Fruit fly (Drosophila melanogaster) whole organism, embryonic: ENCODE measurements around the gene CG5861.

Experiments
- CG10321 ChIP-seq: fragments of 200-800 bp; sonication (Bioruptor generic); IDR thresholded peaks from 2 replicates; pipeline ENCODE4 v1.3.6; 2022; ENCODE audit warnings: missing biosample characterization, missing genetic modification characterization
- CG11247 ChIP-seq: fragments of 200-800 bp; sonication (Bioruptor generic); IDR thresholded peaks from 2 replicates; pipeline ENCODE4 v1.3.6; 2022; ENCODE audit warnings: missing biosample characterization, missing genetic modification characterization
- CG11504 ChIP-seq: fragments of 200-800 bp; sonication (Bioruptor generic); optimal IDR thresholded peaks from 3 replicates; lab custom pipeline; 2019; ENCODE audit warnings: missing biosample characterization, mild to moderate bottlenecking, missing genetic modification characterization, moderate library complexity
- CG11560 ChIP-seq: fragments of 200-800 bp; sonication (Bioruptor generic); IDR thresholded peaks from 3 replicates; pipeline ENCODE4 v1.3.6; 2022; ENCODE audit warnings: missing biosample characterization, missing genetic modification characterization
- CG11696 ChIP-seq: fragments of 200-800 bp; sonication (Bioruptor generic); IDR thresholded peaks from 2 replicates; pipeline ENCODE4 v1.3.6; 2022; ENCODE audit warnings: missing biosample characterization, missing genetic modification characterization
- CG12236 ChIP-seq: fragments of 200-800 bp; sonication (Bioruptor generic); optimal IDR thresholded peaks from 2 replicates; lab custom pipeline; 2016; ENCODE audit warnings: missing biosample characterization, missing genetic modification characterization
- CG13287 ChIP-seq: fragments of 200-800 bp; sonication (Bioruptor generic); IDR thresholded peaks from 2 replicates; pipeline ENCODE4 v1.3.6; 2022; ENCODE audit warnings: missing biosample characterization, missing genetic modification characterization; ENCODE audit not compliant: partially characterized antibody
- CG13775 ChIP-seq: fragments of 200-800 bp; sonication (Bioruptor generic); optimal IDR thresholded peaks from 3 replicates; lab custom pipeline; 2017; ENCODE audit warnings: missing biosample characterization, mild to moderate bottlenecking, missing genetic modification characterization
- CG15601 ChIP-seq: fragments of 200-800 bp; sonication (Bioruptor generic); optimal IDR thresholded peaks from 3 replicates; lab custom pipeline; 2019; ENCODE audit warnings: missing biosample characterization, mild to moderate bottlenecking, missing genetic modification characterization, moderate library complexity
- CG16813 ChIP-seq: fragments of 200-800 bp; sonication (Bioruptor generic); IDR thresholded peaks from 3 replicates; pipeline ENCODE4 v1.3.6; 2022; ENCODE audit warnings: missing biosample characterization, missing genetic modification characterization; ENCODE audit not compliant: partially characterized antibody
- CG17361 ChIP-seq: fragments of 200-800 bp; sonication (Bioruptor generic); IDR thresholded peaks from 3 replicates; pipeline ENCODE4 v1.3.6; 2022; ENCODE audit warnings: missing biosample characterization, missing genetic modification characterization
- CG18262 ChIP-seq: fragments of 200-800 bp; optimal IDR thresholded peaks from 3 replicates; lab custom pipeline; 2019; ENCODE audit warnings: missing biosample characterization, mild to moderate bottlenecking, missing genetic modification characterization, moderate library complexity
- CG2202 ChIP-seq: fragments of 200-800 bp; sonication (Bioruptor generic); optimal IDR thresholded peaks from 2 replicates; lab custom pipeline; 2018; ENCODE audit warnings: missing biosample characterization, mild to moderate bottlenecking, missing genetic modification characterization
- CG2712 ChIP-seq: fragments of 200-800 bp; optimal IDR thresholded peaks from 3 replicates; lab custom pipeline; 2019; ENCODE audit warnings: missing biosample characterization, mild to moderate bottlenecking, missing genetic modification characterization, moderate library complexity
- CG3726 ChIP-seq: fragments of 200-800 bp; sonication (Bioruptor generic); IDR thresholded peaks from 3 replicates; pipeline ENCODE4, ENCODE4 v1.3.6; 2022; ENCODE audit warnings: missing biosample characterization, missing genetic modification characterization
- CG4360 ChIP-seq: fragments of 200-800 bp; sonication (Bioruptor generic); IDR thresholded peaks from 2 replicates; pipeline ENCODE4 v1.3.6; 2022; ENCODE audit warnings: missing biosample characterization, missing genetic modification characterization
- CG6813 ChIP-seq: fragments of 200-800 bp; sonication (Bioruptor generic); optimal IDR thresholded peaks from 2 replicates; lab custom pipeline; 2017; ENCODE audit warnings: missing biosample characterization, missing genetic modification characterization, mild to moderate bottlenecking, moderate library complexity, missing genetic modification reagents
- CG7786 ChIP-seq: fragments of 200-800 bp; sonication (Bioruptor generic); optimal IDR thresholded peaks from 2 replicates; lab custom pipeline; 2016; ENCODE audit warnings: missing biosample characterization, missing genetic modification characterization
- CG7987 ChIP-seq: fragments of 200-800 bp; sonication (Bioruptor generic); optimal IDR thresholded peaks from 2 replicates; lab custom pipeline; 2018; ENCODE audit warnings: missing biosample characterization, mild to moderate bottlenecking, missing genetic modification characterization, moderate library complexity
- CG8924 ChIP-seq: fragments of 200-800 bp; optimal IDR thresholded peaks from 3 replicates; lab custom pipeline; 2019; ENCODE audit warnings: missing biosample characterization, mild to moderate bottlenecking, missing genetic modification characterization, moderate library complexity
- CG9609 ChIP-seq: fragments of 200-800 bp; sonication (Bioruptor generic); optimal IDR thresholded peaks from 3 replicates; lab custom pipeline; 2016; ENCODE audit warnings: missing biosample characterization, missing genetic modification characterization
- CG9817 ChIP-seq: fragments of 200-800 bp; sonication (Bioruptor generic); optimal IDR thresholded peaks from 2 replicates; lab custom pipeline; 2018; ENCODE audit warnings: missing biosample characterization, mild to moderate bottlenecking, missing genetic modification characterization, moderate library complexity
- CkIIα-i1 ChIP-seq: fragments of 200-800 bp; sonication (Bioruptor generic); IDR thresholded peaks from 2 replicates; pipeline ENCODE4 v1.3.6; 2022; ENCODE audit warnings: missing biosample characterization, missing genetic modification characterization
- D19B ChIP-seq: fragments of 200-800 bp; sonication (Bioruptor generic); optimal IDR thresholded peaks from 2 replicates; lab custom pipeline; 2017; ENCODE audit warnings: missing biosample characterization, mild to moderate bottlenecking, missing genetic modification characterization
- Dip3 ChIP-seq: fragments of 200-800 bp; sonication (Bioruptor generic); optimal IDR thresholded peaks from 3 replicates; lab custom pipeline; 2016; ENCODE audit warnings: missing biosample characterization, missing genetic modification characterization
- Ets65A ChIP-seq: fragments of 200-800 bp; sonication (Bioruptor generic); peaks from one replicate; lab custom pipeline; 2016; ENCODE audit warnings: missing biosample characterization, missing genetic modification characterization
- GATAe ChIP-seq: fragments of 200-800 bp; sonication (Bioruptor generic); conservative IDR thresholded peaks from 2 replicates; pipeline ENCODE4 v1.3.6; 2022; ENCODE audit warnings: missing biosample characterization, missing genetic modification characterization
- H15 ChIP-seq: fragments of 200-800 bp; sonication (Bioruptor generic); IDR thresholded peaks from 3 replicates; pipeline ENCODE4 v1.3.6; 2022; ENCODE audit warnings: missing biosample characterization, missing genetic modification characterization
- HLH54F ChIP-seq: fragments of 200-800 bp; sonication (Bioruptor generic); optimal IDR thresholded peaks from 3 replicates; lab custom pipeline; 2016; ENCODE audit warnings: missing biosample characterization, missing genetic modification characterization
- HmgZ ChIP-seq: fragments of 200-800 bp; sonication (Bioruptor generic); optimal IDR thresholded peaks from 2 replicates; lab custom pipeline; 2018; ENCODE audit warnings: missing biosample characterization, mild to moderate bottlenecking, missing genetic modification characterization
- Scr ChIP-seq: fragments of 200-800 bp; sonication (Bioruptor generic); IDR thresholded peaks from 2 replicates; pipeline ENCODE4 v1.3.6; 2022; ENCODE audit warnings: missing biosample characterization, missing genetic modification characterization; ENCODE audit not compliant: partially characterized antibody
- ato ChIP-seq: fragments of 200-800 bp; sonication (Bioruptor generic); IDR thresholded peaks from 2 replicates; pipeline ENCODE4 v1.3.6; 2022; ENCODE audit warnings: missing biosample characterization, missing genetic modification characterization; ENCODE audit not compliant: partially characterized antibody
- bcd ChIP-seq: fragments of 200-800 bp; sonication (Bioruptor generic); optimal IDR thresholded peaks from 2 replicates; lab custom pipeline; 2017; ENCODE audit warnings: missing biosample characterization, mild to moderate bottlenecking, missing genetic modification characterization
- dysf ChIP-seq: fragments of 200-800 bp; sonication (Bioruptor generic); IDR thresholded peaks from 3 replicates; pipeline ENCODE4 v1.3.6; 2022; ENCODE audit warnings: missing biosample characterization, missing genetic modification characterization
- esg ChIP-seq: fragments of 200-800 bp; sonication (Bioruptor generic); conservative IDR thresholded peaks from 2 replicates; pipeline ENCODE4 v1.3.6; 2022; ENCODE audit warnings: missing biosample characterization, missing genetic modification characterization
- gcm ChIP-seq: fragments of 200-800 bp; sonication (Bioruptor generic); optimal IDR thresholded peaks from 2 replicates; lab custom pipeline; 2019; ENCODE audit warnings: missing biosample characterization, mild to moderate bottlenecking, missing genetic modification characterization, moderate library complexity
- gsb-n ChIP-seq: fragments of 200-800 bp; sonication (Bioruptor generic); optimal IDR thresholded peaks from 3 replicates; lab custom pipeline; 2018; ENCODE audit warnings: missing biosample characterization, mild to moderate bottlenecking, missing genetic modification characterization
- hb ChIP-seq: fragments of 200-800 bp; sonication (Bioruptor generic); IDR thresholded peaks from 3 replicates; pipeline ENCODE4 v1.3.6; 2022; ENCODE audit warnings: missing biosample characterization, missing genetic modification characterization; ENCODE audit not compliant: partially characterized antibody
- kah ChIP-seq: fragments of 200-800 bp; sonication (Bioruptor generic); optimal IDR thresholded peaks from 2 replicates; lab custom pipeline; 2018; ENCODE audit warnings: missing biosample characterization, mild to moderate bottlenecking, missing genetic modification characterization
- klu ChIP-seq: fragments of 200-800 bp; sonication (Bioruptor generic); IDR thresholded peaks from 2 replicates; pipeline ENCODE4 v1.3.6; 2022; ENCODE audit warnings: missing biosample characterization, missing genetic modification characterization
- pum ChIP-seq: fragments of 200-800 bp; sonication (Bioruptor generic); optimal IDR thresholded peaks from 2 replicates; lab custom pipeline; 2016; ENCODE audit warnings: missing biosample characterization, missing genetic modification characterization
- salm ChIP-seq: fragments of 200-800 bp; sonication (Bioruptor generic); optimal IDR thresholded peaks from 2 replicates; lab custom pipeline; 2018; ENCODE audit warnings: missing biosample characterization, mild to moderate bottlenecking, missing genetic modification characterization
- sd ChIP-seq: fragments of 200-800 bp; sonication (Bioruptor generic); optimal IDR thresholded peaks from 3 replicates; lab custom pipeline; 2018; ENCODE audit warnings: missing biosample characterization, mild to moderate bottlenecking, missing genetic modification characterization, moderate library complexity
- sens ChIP-seq: fragments of 200-800 bp; sonication (Bioruptor generic); peaks from one replicate; lab custom pipeline; 2016; ENCODE audit warnings: missing biosample characterization, missing genetic modification characterization
- sqz ChIP-seq: fragments of 200-800 bp; sonication (Bioruptor generic); optimal IDR thresholded peaks from 3 replicates; lab custom pipeline; 2018; ENCODE audit warnings: missing biosample characterization, mild to moderate bottlenecking, missing genetic modification characterization
- tio ChIP-seq: fragments of 200-800 bp; sonication (Bioruptor generic); optimal IDR thresholded peaks from 2 replicates; lab custom pipeline; 2017; ENCODE audit warnings: missing biosample characterization, missing genetic modification characterization, inconsistent platforms
- zen ChIP-seq: fragments of 200-800 bp; sonication (Bioruptor generic); optimal IDR thresholded peaks from 3 replicates; lab custom pipeline; 2018; ENCODE audit warnings: missing biosample characterization, mild to moderate bottlenecking, missing genetic modification characterization, moderate library complexity
- zf30C ChIP-seq: fragments of 200-800 bp; sonication (Bioruptor generic); optimal IDR thresholded peaks from 3 replicates; lab custom pipeline; 2018; ENCODE audit warnings: missing biosample characterization, mild to moderate bottlenecking, missing genetic modification characterization
- zfh1 ChIP-seq: fragments of 200-800 bp; sonication (Bioruptor generic); IDR thresholded peaks from 3 replicates; pipeline ENCODE4 v1.3.6; 2022; ENCODE audit warnings: missing biosample characterization, missing genetic modification characterization

Gene CG5861

DNA sequence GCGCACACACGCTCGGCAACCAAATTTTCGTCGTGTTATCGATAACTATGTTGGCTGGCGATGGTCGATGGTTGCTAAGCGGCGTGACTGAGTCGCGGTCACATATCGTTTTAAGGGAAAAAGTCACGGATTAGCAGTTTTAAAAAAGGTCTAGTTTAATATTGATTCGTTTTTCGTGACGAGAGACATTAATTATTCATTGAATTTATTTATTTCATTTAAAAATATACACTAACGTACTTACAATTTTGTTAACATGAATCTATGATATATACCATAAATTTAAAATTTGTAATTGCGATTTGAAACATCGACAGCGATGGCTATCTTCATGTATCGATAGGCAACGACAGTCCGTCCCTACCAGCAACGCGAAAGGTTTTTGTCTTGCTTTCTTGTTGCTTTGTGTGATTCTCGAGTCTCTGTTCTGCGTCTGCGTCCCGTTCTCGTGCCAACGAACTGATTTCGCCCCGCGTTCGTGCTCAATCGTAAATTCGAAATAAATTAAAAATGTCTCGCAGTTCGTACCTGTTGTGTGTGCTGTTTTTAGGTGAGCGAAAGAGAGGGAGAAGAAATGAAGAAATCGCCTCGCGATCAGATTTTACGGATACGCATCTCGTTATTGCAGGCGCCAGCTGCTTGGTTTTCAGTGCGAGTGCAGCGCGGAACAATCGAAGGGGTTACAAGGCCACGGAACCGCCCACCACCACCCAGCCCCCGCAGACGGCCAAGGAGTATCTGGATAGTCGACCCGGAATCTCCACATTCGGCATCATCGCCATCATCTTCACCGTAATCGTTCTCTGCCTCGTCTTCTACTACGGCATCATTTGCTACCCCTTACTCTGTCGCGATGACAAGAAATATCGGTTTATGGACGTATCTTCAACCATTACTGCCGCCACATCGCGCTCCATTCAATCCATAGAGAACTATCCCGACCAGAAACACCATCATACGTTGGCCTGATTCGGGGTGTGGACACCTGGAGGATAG, 45.8 kb upstream of the CG5861 start, which contains the start of the genes Hyls1, chif and CG4455 (continued):
- TF ChIP-seq zen (no peak), CG11504 (tag; lab: Kevin White, UChicago) (peak; percentile 76), HmgZ (peak; percentile 29), GATAe (GFP tag; lab: Robert Waterston, UW) (no peak), D19B (GFP tag; lab: Kevin White, UChicago) (peak; percentile 78), CG11696 (GFP tag; lab: Robert Waterston, UW) (no peak), dysf (no peak), CG4360 (no peak), CG18262 (tag; lab: Kevin White, UChicago) (peak; percentile 51), zfh1 (no peak), salm (no peak), CG11560 (no peak), CG15601 (peak; percentile 59), CG16813 (GFP tag; lab: Robert Waterston, UW) (peak; percentile 94), CG6813 (GFP tag; lab: Kevin White, UChicago) (no peak), CG17361 (GFP tag; lab: Robert Waterston, UW) (peak; percentile 59; the same call in 2 of the 3 replicates), CG2712 (tag; lab: Kevin White, UChicago) (peak; percentile 73), gcm (GFP tag; lab: Kevin White, UChicago) (no peak), CkIIα-i1 (GFP tag; lab: Robert Waterston, UW) (no peak), CG2202 (tag; lab: Kevin White, UChicago) (no peak), HLH54F (GFP tag; lab: Kevin White, UChicago) (no peak), Dip3 (GFP tag; lab: Kevin White, UChicago) (no peak), H15 (no peak), zf30C (GFP tag; lab: Kevin White, UChicago) (no peak), bcd (peak; percentile 58), CG13775 (GFP tag; lab: Kevin White, UChicago) (peak; percentile 54), CG7786 (no peak), CG8924 (tag; lab: Kevin White, UChicago) (peak; percentile 27), CG11247 (GFP tag; lab: Robert Waterston, UW) (no peak), ato (GFP tag; lab: Robert Waterston, UW) (peak; percentile 65; the same call in 1 of the 2 replicates), CG9609 (GFP tag; lab: Kevin White, UChicago) (no peak), hb (GFP tag; lab: Robert Waterston, UW) (peak; percentile 89), CG7987 (GFP tag; lab: Kevin White, UChicago) (no peak), sqz (GFP tag; lab: Kevin White, UChicago) (peak; percentile 15), esg (no peak), CG9817 (tag; lab: Kevin White, UChicago) (peak; percentile 28), kah (GFP tag; lab: Kevin White, UChicago) (no peak), CG3726 (GFP tag; lab: Robert Waterston, UW) (no peak), sd (tag; lab: Kevin White, UChicago) (no peak), CG13287 (GFP tag; lab: Robert Waterston, UW) (peak; percentile 88), tio (GFP tag; lab: Kevin White, UChicago) (no peak), pum (GFP tag; lab: Kevin White, UChicago) (no peak), Ets65A (GFP tag; lab: Kevin White, UChicago) (peak; percentile 68), Scr (peak; percentile 96), gsb-n (tag; lab: Kevin White, UChicago) (peak; percentile 48), klu (GFP tag; lab: Robert Waterston, UW) (no peak), sens (GFP tag; lab: Kevin White, UChicago) (peak; percentile 74), CG12236 (GFP tag; lab: Kevin White, UChicago) (no peak), CG10321 (GFP tag; lab: Robert Waterston, UW) (no peak)
